Worm (Caenorhabditis elegans) whole organism, L4 larva: ENCODE data around the gene ctg-2.
A peak's percentile ranks its signal among the peaks of the same experiment; 100 is the strongest.

Experiments used
- F10B5.3 ChIP-seq: sonication (generic microtip); optimal IDR thresholded peaks from 2 replicates; lab custom pipeline; 2016; ENCODE audit warnings: mild to moderate bottlenecking, missing genetic modification characterization, missing compliant biosample characterization
- F37D6.2 ChIP-seq: sonication (generic microtip); optimal IDR thresholded peaks from 2 replicates; lab custom pipeline; 2016; ENCODE audit warnings: mild to moderate bottlenecking, missing genetic modification characterization, missing compliant biosample characterization
- F49E8.2 ChIP-seq: sonication (generic microtip); optimal IDR thresholded peaks from 2 replicates; lab custom pipeline; 2016; ENCODE audit warnings: missing compliant biosample characterization, mild to moderate bottlenecking, missing genetic modification characterization, borderline replicate concordance
- T20F7.1 ChIP-seq: fragments of 200-800 bp; sonication (Bioruptor generic); optimal IDR thresholded peaks from 2 replicates; lab custom pipeline; 2018; ENCODE audit warnings: mild to moderate bottlenecking, missing genetic modification characterization, missing compliant biosample characterization
- ZK337.2 ChIP-seq: fragments of 200-800 bp; sonication (Bioruptor generic); IDR thresholded peaks from 2 replicates; pipeline ENCODE4 v1.3.6; 2022; ENCODE audit warnings: missing genetic modification reagents, missing genetic modification characterization, missing compliant biosample characterization
- ZK546.5 ChIP-seq, 2 experiments: sonication (generic microtip); optimal IDR thresholded peaks; 2 replicates each; lab custom pipeline; 2017; ENCODE audit warnings: missing biosample characterization in 2 of 2, missing genetic modification characterization in 2 of 2
- aha-1 ChIP-seq: fragments of 150-350 bp; peaks from one replicate; lab custom pipeline; 2014; ENCODE audit warnings: missing biosample characterization, missing genetic modification characterization
- attf-4 ChIP-seq: sonication (generic microtip); optimal IDR thresholded peaks from 3 replicates; lab custom pipeline; 2017; ENCODE audit warnings: missing biosample characterization, missing genetic modification characterization
- ceh-28 ChIP-seq: fragments of 150-350 bp; optimal IDR thresholded peaks from 2 replicates; lab custom pipeline; 2014; ENCODE audit warnings: missing biosample characterization, missing genetic modification reagents, missing genetic modification characterization
- ceh-62 ChIP-seq: sonication (generic microtip); optimal IDR thresholded peaks from 2 replicates; lab custom pipeline; 2017; ENCODE audit warnings: missing biosample characterization, missing genetic modification characterization
- daf-16 ChIP-seq, 3 experiments: sonication (generic microtip); optimal IDR thresholded peaks; 2 replicates each; lab custom pipeline; 2016 to 2017; ENCODE audit warnings: missing genetic modification characterization in 3 of 3, missing genetic modification reagents in 3 of 3, mild to moderate bottlenecking in 2 of 3, missing compliant biosample characterization in 2 of 3, missing biosample characterization in 1 of 3, moderate library complexity in 1 of 3
- dpl-1 ChIP-seq: fragments of 150-350 bp; optimal IDR thresholded peaks from 2 replicates; lab custom pipeline; 2014; ENCODE audit warnings: missing biosample characterization, missing genetic modification reagents, missing genetic modification characterization
- dve-1 ChIP-seq: sonication (generic microtip); optimal IDR thresholded peaks from 2 replicates; lab custom pipeline; 2017; ENCODE audit warnings: antibody characterized with exemption, mild to moderate bottlenecking, missing genetic modification characterization, missing compliant biosample characterization; ENCODE audit not compliant: insufficient read depth
- fkh-10 ChIP-seq: fragments of 150-350 bp; optimal IDR thresholded peaks from 2 replicates; lab custom pipeline; 2014; ENCODE audit warnings: missing biosample characterization, missing genetic modification reagents, missing genetic modification characterization
- hlh-30 ChIP-seq: sonication (generic microtip); optimal IDR thresholded peaks from 2 replicates; lab custom pipeline; 2017; ENCODE audit warnings: antibody characterized with exemption, mild to moderate bottlenecking, missing genetic modification characterization, missing compliant biosample characterization; ENCODE audit not compliant: insufficient read depth
- hmg-1.1 ChIP-seq: fragments of 200-800 bp; sonication (Bioruptor generic); IDR thresholded peaks from 2 replicates; pipeline ENCODE4 v1.3.6; 2022; ENCODE audit warnings: missing genetic modification reagents, missing genetic modification characterization, missing compliant biosample characterization
- lim-7 ChIP-seq: fragments of 200-800 bp; sonication (Bioruptor generic); IDR thresholded peaks from 2 replicates; pipeline ENCODE4 v1.3.6; 2022; ENCODE audit warnings: missing genetic modification characterization, missing compliant biosample characterization
- lsy-2 ChIP-seq, 2 experiments: fragments of 150-350 bp in 1 of 2; sonication (generic microtip) in 1 of 2; optimal IDR thresholded peaks; 2 replicates each; lab custom pipeline; 2014 to 2017; ENCODE audit warnings: missing biosample characterization in 2 of 2, missing genetic modification characterization in 2 of 2
- mes-2 ChIP-seq: sonication (generic microtip); optimal IDR thresholded peaks from 2 replicates; lab custom pipeline; 2016; ENCODE audit warnings: missing genotype, mild to moderate bottlenecking, missing genetic modification characterization, missing compliant biosample characterization; ENCODE audit not compliant: poor library complexity, severe bottlenecking
- mxl-3 ChIP-seq: fragments of 200-800 bp; sonication (Bioruptor generic); optimal IDR thresholded peaks from 2 replicates; lab custom pipeline; 2018; ENCODE audit warnings: mild to moderate bottlenecking, missing genetic modification characterization, missing compliant biosample characterization
- nhr-11 ChIP-seq: fragments of 150-350 bp; optimal IDR thresholded peaks from 2 replicates; lab custom pipeline; 2014; ENCODE audit warnings: missing biosample characterization, missing genetic modification characterization
- nhr-237 ChIP-seq: sonication (generic microtip); optimal IDR thresholded peaks from 2 replicates; lab custom pipeline; 2017; ENCODE audit warnings: missing biosample characterization, missing genetic modification characterization
- nhr-25 ChIP-seq: sonication (generic microtip); optimal IDR thresholded peaks from 2 replicates; lab custom pipeline; 2017; ENCODE audit warnings: missing genetic modification characterization, mild to moderate bottlenecking, missing compliant biosample characterization, antibody characterized with exemption, moderate library complexity, borderline replicate concordance; ENCODE audit not compliant: insufficient read depth
- nhr-41 ChIP-seq: fragments of 200-800 bp; sonication (Bioruptor generic); IDR thresholded peaks from 2 replicates; pipeline ENCODE4 v1.3.6; 2022; ENCODE audit warnings: missing genetic modification reagents, missing genetic modification characterization, missing compliant biosample characterization
- nhr-6 ChIP-seq: fragments of 150-350 bp; optimal IDR thresholded peaks from 2 replicates; lab custom pipeline; 2014; ENCODE audit warnings: missing biosample characterization, missing genetic modification characterization
- pqm-1 ChIP-seq: sonication (generic microtip); optimal IDR thresholded peaks from 2 replicates; lab custom pipeline; 2017; ENCODE audit warnings: missing biosample characterization, missing genetic modification characterization
- skn-1 ChIP-seq: fragments of 150-350 bp; optimal IDR thresholded peaks from 2 replicates; lab custom pipeline; 2014; ENCODE audit warnings: missing biosample characterization, missing genetic modification characterization
- snpc-1.2 ChIP-seq: fragments of 200-800 bp; sonication (Bioruptor generic); IDR thresholded peaks from 2 replicates; pipeline ENCODE4 v1.3.6; 2022; ENCODE audit warnings: missing genetic modification reagents, missing genetic modification characterization, missing compliant biosample characterization
- spr-1 ChIP-seq: sonication (generic microtip); optimal IDR thresholded peaks from 2 replicates; lab custom pipeline; 2016; ENCODE audit warnings: mild to moderate bottlenecking, missing genetic modification characterization, missing compliant biosample characterization
- unc-130 ChIP-seq: sonication (generic microtip); optimal IDR thresholded peaks from 2 replicates; lab custom pipeline; 2016; ENCODE audit warnings: missing genetic modification reagents, missing genetic modification characterization, missing compliant biosample characterization
- unc-62 ChIP-seq, 3 experiments: fragments of 150-350 bp in 1 of 3; sonication (generic microtip); optimal IDR thresholded peaks in 2 of 3; peaks in 1 of 3; 1 replicate in 1 of 3; 2 replicates in 2 of 3; lab custom pipeline; 2014 to 2017; ENCODE audit warnings: missing biosample characterization in 3 of 3, missing genetic modification characterization in 3 of 3, missing genetic modification reagents in 3 of 3, missing genotype in 1 of 3
- zag-1 ChIP-seq: fragments of 150-350 bp; optimal IDR thresholded peaks from 2 replicates; lab custom pipeline; 2014; ENCODE audit warnings: missing biosample characterization, missing genetic modification characterization
- zfp-2 ChIP-seq: sonication (generic microtip); optimal IDR thresholded peaks from 2 replicates; lab custom pipeline; 2016; ENCODE audit warnings: mild to moderate bottlenecking, missing genetic modification characterization, missing compliant biosample characterization
- ztf-7 ChIP-seq: fragments of 150-350 bp; optimal IDR thresholded peaks from 2 replicates; lab custom pipeline; 2014; ENCODE audit warnings: missing biosample characterization, missing genetic modification characterization

ctg-2 gene

ce11 chrII:8525133-8525736, 10.4 kb downstream of the ctg-2 start, which contains the start of the genes prp-9 and mrps-18B:
Gene prp-9, minus strand, starts transcription at chrII:8525396.
Gene mrps-18B, plus strand, starts transcription at chrII:8525681.
- no peak for TF ChIP-seq ceh-62
- TF ChIP-seq dpl-1 = peak; percentile 54
- peak in 1 of 2 experiments; percentile 78 for TF ChIP-seq lsy-2 (tag; optimal IDR thresholded peaks at IDR 0.05; lab: Kevin White, UChicago)
- peak; percentile 66 for TF ChIP-seq T20F7.1
- peak in 1 of 2 experiments; percentile 90 for TF ChIP-seq unc-62 (GFP tag; optimal IDR thresholded peaks at IDR 0.05 in 1 of 2; lab: Kevin White, UChicago)
- TF ChIP-seq unc-62 (tag; optimal IDR thresholded peaks at IDR 0.05; lab: Kevin White, UChicago) = no peak
- TF ChIP-seq F49E8.2 (tag; lab: Kevin White, UChicago) = no peak
- TF ChIP-seq hlh-30 (tag; lab: Kevin White, UChicago) = peak; percentile 23
- no peak for TF ChIP-seq daf-16 (GFP tag; optimal IDR thresholded peaks at IDR 0.05; lab: Kevin White, UChicago)
- TF ChIP-seq daf-16 (tag; optimal IDR thresholded peaks at IDR 0.05; lab: Kevin White, UChicago) = peak; percentile 25
- TF ChIP-seq mes-2 (tag; lab: Kevin White, UChicago) = peak; percentile 81
- TF ChIP-seq, all 104 proteins: peak for 7

DNA sequence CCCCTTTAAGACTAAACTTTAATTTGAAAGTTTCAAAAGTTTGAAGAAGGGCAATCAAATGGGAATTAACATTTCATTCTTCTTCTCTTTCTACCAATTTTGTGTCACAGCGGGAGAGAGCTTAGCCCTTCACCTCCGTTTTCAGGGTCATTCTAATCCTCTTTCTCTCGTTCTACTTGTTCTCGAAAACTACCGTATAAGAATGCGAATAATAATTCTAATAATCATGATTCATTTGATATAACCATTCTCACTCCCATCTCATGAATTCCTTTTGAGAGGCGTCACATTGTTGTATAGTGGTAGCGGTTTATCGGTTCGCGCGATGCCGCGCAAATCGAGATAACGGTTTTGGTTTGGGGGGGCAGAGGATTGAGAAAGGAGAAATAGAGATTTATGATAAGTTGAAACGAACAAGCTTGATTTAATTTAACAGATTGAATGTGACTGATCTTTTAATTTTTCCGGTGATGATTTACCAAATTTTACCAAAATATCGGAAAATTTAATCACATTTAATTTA, 14.4 kb downstream of the ctg-2 start:
- TF ChIP-seq snpc-1.2 (no peak), mxl-3 (GFP tag; lab: Kevin White, UChicago) (no peak), nhr-25 (tag; lab: Kevin White, UChicago) (no peak), aha-1 (tag; lab: Kevin White, UChicago) (peak; percentile 39), hmg-1.1 (GFP tag; lab: Robert Waterston, UW) (0 out of 2 replicates have a peak, but pooled peaks have one; percentile 31), dve-1 (tag; lab: Kevin White, UChicago) (no peak)

- TF ChIP-seq aha-1 (tag; lab: Kevin White, UChicago) (peak; percentile 64), pqm-1 (tag; lab: Kevin White, UChicago) (peak; percentile 63), F37D6.2 (tag; lab: Kevin White, UChicago) (no peak)
Measured at ce11 chrII:8531181-8531759, 16.4 kb downstream of the ctg-2 start, which contains the start of gene gldi-7. Gene gldi-7, minus strand, starts transcription at chrII:8531222.

ce11 chrII:8532015-8532414, 17.2 kb downstream of the ctg-2 start:
- TF ChIP-seq nhr-41 (GFP tag; lab: Robert Waterston, UW) (no peak), unc-130 (GFP tag; lab: Kevin White, UChicago) (no peak), skn-1 (tag; lab: Kevin White, UChicago) (no peak)

DNA sequence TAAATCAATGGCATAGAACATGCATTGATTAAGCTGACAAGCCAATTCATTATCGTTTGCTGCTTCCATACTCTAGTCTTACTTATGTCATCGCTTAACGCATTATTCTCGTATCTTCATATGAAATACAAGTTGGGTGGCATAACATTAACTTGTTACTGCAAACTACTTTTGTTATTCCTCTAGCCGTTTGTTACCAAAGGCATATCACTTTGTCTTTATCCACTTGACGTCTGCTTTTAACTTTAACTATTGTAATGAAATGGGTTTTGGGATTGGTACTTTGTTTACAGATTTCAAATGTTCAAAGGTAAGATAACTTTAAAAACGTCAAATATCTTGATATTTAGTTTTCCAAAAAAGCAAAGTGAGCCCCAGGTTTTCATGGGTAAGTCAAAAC, 21.2 kb downstream of the ctg-2 start, which contains the start of gene W01C9.2:
Gene W01C9.2 (plus strand): TSS at position 301 of the 400 bp plus-strand sequence.
- peak in 1 of 2 experiments; percentile 75 for TF ChIP-seq unc-62 (GFP tag; optimal IDR thresholded peaks at IDR 0.05 in 1 of 2; lab: Kevin White, UChicago)
- TF ChIP-seq unc-62 (tag; optimal IDR thresholded peaks at IDR 0.05; lab: Kevin White, UChicago) = no peak
- no peak for TF ChIP-seq ceh-28 (tag; lab: Kevin White, UChicago)

DNA sequence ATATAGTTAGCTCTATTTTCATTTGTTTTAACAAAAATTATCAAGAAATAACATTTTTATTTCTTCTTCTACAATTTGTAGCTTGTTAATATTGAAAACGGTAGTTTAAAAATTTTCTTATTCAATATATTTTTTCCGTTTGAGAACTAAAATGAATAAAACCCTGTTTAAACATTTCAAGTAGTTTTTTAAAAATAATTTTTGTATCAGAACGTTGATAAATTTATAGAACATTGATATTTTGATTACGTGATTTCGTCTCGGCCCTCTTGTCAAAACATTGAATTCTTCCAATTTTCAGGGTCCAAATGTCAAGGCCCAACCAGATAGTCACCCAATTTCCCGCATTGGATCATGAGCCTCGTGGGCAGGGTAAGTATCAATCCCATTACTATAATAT, 25.6 kb downstream of the ctg-2 start, which contains the start of gene pqn-73:
Gene pqn-73 (plus strand): TSS at position 301 of the 400 bp plus-strand sequence.
- TF ChIP-seq lsy-2 (tag; optimal IDR thresholded peaks at IDR 0.05; lab: Kevin White, UChicago) = no peak
- no peak for TF ChIP-seq ZK546.5 (tag; optimal IDR thresholded peaks at IDR 0.05; lab: Kevin White, UChicago)
- TF ChIP-seq unc-62 (GFP tag; optimal IDR thresholded peaks at IDR 0.05 in 1 of 2; lab: Kevin White, UChicago) = no peak
- no peak for TF ChIP-seq unc-62 (tag; optimal IDR thresholded peaks at IDR 0.05; lab: Kevin White, UChicago)
- TF ChIP-seq ztf-7 (tag; lab: Kevin White, UChicago) = no peak
- TF ChIP-seq zfp-2 (tag; lab: Kevin White, UChicago) = no peak
- no peak for TF ChIP-seq nhr-11
- TF ChIP-seq spr-1 (tag; lab: Kevin White, UChicago) = no peak
- no peak for TF ChIP-seq F10B5.3 (tag; lab: Kevin White, UChicago)
- no peak for TF ChIP-seq zag-1 (tag; lab: Kevin White, UChicago)
- TF ChIP-seq nhr-25 (tag; lab: Kevin White, UChicago) = no peak
- no peak for TF ChIP-seq ZK337.2 (GFP tag; lab: Robert Waterston, UW)
- no peak for TF ChIP-seq fkh-10 (GFP tag; lab: Kevin White, UChicago)
- no peak for TF ChIP-seq nhr-6 (tag; lab: Kevin White, UChicago)
- TF ChIP-seq lim-7 (GFP tag; lab: Robert Waterston, UW) = no peak
- no peak for TF ChIP-seq attf-4
- no peak for TF ChIP-seq F49E8.2 (tag; lab: Kevin White, UChicago)
- TF ChIP-seq nhr-237 (tag; lab: Kevin White, UChicago) = no peak
